Worm (Caenorhabditis elegans): Measurements from ENCODE around the gene C25G4.2.
A peak's percentile ranks its signal among the peaks of the same experiment; 100 is the strongest.

C25G4.2 gene

ce11 chrIV:12420455-12420854, 23.4 kb downstream of the C25G4.2 start, which contains the start of gene ugt-65:
Gene ugt-65, plus strand, starts transcription at chrIV:12420683.
- TF ChIP-seq hmg-4 (GFP tag; optimal IDR thresholded peaks at IDR 0.05) = no peak

ce11 chrIV:12419291-12419690, 24.5 kb downstream of the C25G4.2 start:
- TF ChIP-seq aly-1 (tag; optimal IDR thresholded peaks at IDR 0.05) (no peak), ceh-13 (GFP tag; optimal IDR thresholded peaks at IDR 0.05) (no peak), ama-1 (optimal IDR thresholded peaks at IDR 0.05) (no peak), hmg-4 (GFP tag; optimal IDR thresholded peaks at IDR 0.05) (no peak), B0310.2 (tag; optimal IDR thresholded peaks at IDR 0.05) (no peak), scrt-1 (GFP tag; IDR thresholded peaks at IDR 0.05) (no peak), tbx-37 (GFP tag; conservative IDR thresholded peaks at IDR 0.05) (no peak), hnd-1 (tag; optimal IDR thresholded peaks at IDR 0.05) (no peak)

- TF ChIP-seq ceh-36 (tag; optimal IDR thresholded peaks at IDR 0.05) = no peak
- TF ChIP-seq tbx-11 (GFP tag; IDR thresholded peaks at IDR 0.05) = no peak
- TF ChIP-seq ceh-13 (GFP tag; optimal IDR thresholded peaks at IDR 0.05) = no peak
- TF ChIP-seq hmbx-1 (tag; optimal IDR thresholded peaks at IDR 0.05) = no peak
- TF ChIP-seq pes-1 (GFP tag; IDR thresholded peaks at IDR 0.05) = peak; percentile 77
- no peak for TF ChIP-seq hnd-1 (tag; optimal IDR thresholded peaks at IDR 0.05)
- TF ChIP-seq aly-1 (tag; optimal IDR thresholded peaks at IDR 0.05) = no peak
- TF ChIP-seq flt-1 (GFP tag; IDR thresholded peaks at IDR 0.05) = peak; percentile 43; the same call in 1 of the 2 replicates
- 0 out of 2 replicates have a peak, but pooled peaks have one; percentile 15 for TF ChIP-seq tbx-37 (GFP tag; conservative IDR thresholded peaks at IDR 0.05)
- TF ChIP-seq ets-7 (tag; optimal IDR thresholded peaks at IDR 0.05) = no peak
- peak; percentile 57; the same call in 1 of the 2 replicates for TF ChIP-seq scrt-1 (GFP tag; IDR thresholded peaks at IDR 0.05)
- no peak for TF ChIP-seq tra-4 (tag; optimal IDR thresholded peaks at IDR 0.05)
- no peak for TF ChIP-seq ama-1 (optimal IDR thresholded peaks at IDR 0.05)
- TF ChIP-seq B0310.2 (tag; optimal IDR thresholded peaks at IDR 0.05) = no peak
- TF ChIP-seq F13C5.2 (tag; optimal IDR thresholded peaks at IDR 0.05) = peak; percentile 0
- TF ChIP-seq hmg-4 (GFP tag; optimal IDR thresholded peaks at IDR 0.05) = no peak
- 0 out of 2 replicates have a peak, but pooled peaks have one; percentile 9 for TF ChIP-seq sea-1 (GFP tag; conservative IDR thresholded peaks at IDR 0.05)
Observed at ce11 chrIV:12417536-12418195, 26.2 kb downstream of the C25G4.2 start, which contains the start of gene F08G5.3. Gene F08G5.3, minus strand, starts transcription at chrIV:12417586.

ce11 chrIV:12416629-12417404, 27.0 kb downstream of the C25G4.2 start:
- TF ChIP-seq F13C5.2 (tag; optimal IDR thresholded peaks at IDR 0.05) (no peak), ceh-36 (tag; optimal IDR thresholded peaks at IDR 0.05) (peak; percentile 29), scrt-1 (GFP tag; IDR thresholded peaks at IDR 0.05) (0 out of 2 replicates have a peak, but pooled peaks have one; percentile 35), ceh-13 (GFP tag; optimal IDR thresholded peaks at IDR 0.05) (no peak), ets-7 (tag; optimal IDR thresholded peaks at IDR 0.05) (no peak), tra-4 (tag; optimal IDR thresholded peaks at IDR 0.05) (no peak), aly-1 (tag; optimal IDR thresholded peaks at IDR 0.05) (no peak), tbx-11 (GFP tag; IDR thresholded peaks at IDR 0.05) (0 out of 2 replicates have a peak, but pooled peaks have one; percentile 45), B0310.2 (tag; optimal IDR thresholded peaks at IDR 0.05) (no peak), sea-1 (GFP tag; conservative IDR thresholded peaks at IDR 0.05) (peak; percentile 60; the same call in 1 of the 2 replicates), tbx-37 (GFP tag; conservative IDR thresholded peaks at IDR 0.05) (peak; percentile 57), ama-1 (optimal IDR thresholded peaks at IDR 0.05) (no peak), flt-1 (GFP tag; IDR thresholded peaks at IDR 0.05) (peak; percentile 46; the same call in 1 of the 2 replicates), hnd-1 (tag; optimal IDR thresholded peaks at IDR 0.05) (no peak), pes-1 (GFP tag; IDR thresholded peaks at IDR 0.05) (peak; percentile 58; the same call in 1 of the 2 replicates), hmbx-1 (tag; optimal IDR thresholded peaks at IDR 0.05) (no peak), hmg-4 (GFP tag; optimal IDR thresholded peaks at IDR 0.05) (peak; percentile 31)

- TF ChIP-seq hmg-4 (GFP tag; optimal IDR thresholded peaks at IDR 0.05) = no peak
- no peak for TF ChIP-seq aly-1 (tag; optimal IDR thresholded peaks at IDR 0.05)
- no peak for TF ChIP-seq flt-1 (GFP tag; IDR thresholded peaks at IDR 0.05)
Observed at ce11 chrIV:12414601-12415000, 29.2 kb downstream of the C25G4.2 start.

- no peak for TF ChIP-seq tra-4 (tag; optimal IDR thresholded peaks at IDR 0.05)
- TF ChIP-seq ceh-36 (tag; optimal IDR thresholded peaks at IDR 0.05) = no peak
- no peak for TF ChIP-seq scrt-1 (GFP tag; IDR thresholded peaks at IDR 0.05)
- TF ChIP-seq ets-7 (tag; optimal IDR thresholded peaks at IDR 0.05) = no peak
- TF ChIP-seq flt-1 (GFP tag; IDR thresholded peaks at IDR 0.05) = no peak
- no peak for TF ChIP-seq tbx-37 (GFP tag; conservative IDR thresholded peaks at IDR 0.05)
- TF ChIP-seq pes-1 (GFP tag; IDR thresholded peaks at IDR 0.05) = no peak
- no peak for TF ChIP-seq hmbx-1 (tag; optimal IDR thresholded peaks at IDR 0.05)
- no peak for TF ChIP-seq F13C5.2 (tag; optimal IDR thresholded peaks at IDR 0.05)
- TF ChIP-seq tbx-11 (GFP tag; IDR thresholded peaks at IDR 0.05) = no peak
- no peak for TF ChIP-seq ama-1 (optimal IDR thresholded peaks at IDR 0.05)
Observed at ce11 chrIV:12410167-12410566, 33.7 kb downstream of the C25G4.2 start, which contains the start of gene acl-13. Gene acl-13, plus strand, starts transcription at chrIV:12410467.

- no peak for TF ChIP-seq pes-1 (GFP tag; IDR thresholded peaks at IDR 0.05)
Observed at ce11 chrIV:12408625-12409024, 35.2 kb downstream of the C25G4.2 start, which contains the start of gene dsb-1. Gene dsb-1, plus strand, starts transcription at chrIV:12408925.

Measured in whole organism, early embryonic.